Fruit fly (Drosophila melanogaster) whole organism, embryonic: ENCODE measurements around the gene CG31041.

Experiments used
- Bgb ChIP-seq: fragments of 200-800 bp; sonication (Bioruptor generic); IDR thresholded peaks from 2 replicates; pipeline ENCODE4 v1.3.6; 2022; ENCODE audit warnings: missing biosample characterization, missing genetic modification characterization; ENCODE audit not compliant: partially characterized antibody
- C15 ChIP-seq: fragments of 200-800 bp; sonication (Bioruptor generic); IDR thresholded peaks from 3 replicates; pipeline ENCODE4 v1.3.6; 2022; ENCODE audit warnings: missing biosample characterization, missing genetic modification characterization
- CG10462 ChIP-seq: fragments of 200-800 bp; sonication (Bioruptor generic); optimal IDR thresholded peaks from 2 replicates; lab custom pipeline; 2016; ENCODE audit warnings: missing biosample characterization, missing genetic modification characterization
- CG10543 ChIP-seq: fragments of 200-800 bp; sonication (Bioruptor generic); optimal IDR thresholded peaks from 3 replicates; lab custom pipeline; 2017; ENCODE audit warnings: missing biosample characterization, mild to moderate bottlenecking, missing genetic modification characterization, moderate library complexity
- CG11723 ChIP-seq: fragments of 200-800 bp; sonication (Bioruptor generic); optimal IDR thresholded peaks from 2 replicates; lab custom pipeline; 2017; ENCODE audit warnings: missing biosample characterization, mild to moderate bottlenecking, missing genetic modification characterization
- CG12104 ChIP-seq: fragments of 200-800 bp; sonication (Bioruptor generic); optimal IDR thresholded peaks from 3 replicates; lab custom pipeline; 2016; ENCODE audit warnings: missing biosample characterization, missing genetic modification characterization
- CG14014 ChIP-seq: fragments of 200-800 bp; sonication (Bioruptor generic); IDR thresholded peaks from 2 replicates; pipeline ENCODE4 v1.3.6; 2022; ENCODE audit warnings: missing biosample characterization, missing genetic modification characterization
- CG15269 ChIP-seq: fragments of 200-800 bp; sonication (Bioruptor generic); optimal IDR thresholded peaks from 2 replicates; lab custom pipeline; 2018; ENCODE audit warnings: missing biosample characterization, mild to moderate bottlenecking, missing genetic modification characterization, moderate library complexity
- CG15479 ChIP-seq: fragments of 200-800 bp; sonication (Bioruptor generic); optimal IDR thresholded peaks from 3 replicates; lab custom pipeline; 2019; ENCODE audit warnings: missing biosample characterization, mild to moderate bottlenecking, missing genetic modification characterization, moderate library complexity
- CG15514 ChIP-seq: fragments of 200-800 bp; sonication (Bioruptor generic); optimal IDR thresholded peaks from 3 replicates; lab custom pipeline; 2017; ENCODE audit warnings: missing biosample characterization, missing genetic modification characterization, mild to moderate bottlenecking, moderate library complexity, missing genetic modification reagents
- CG17359 ChIP-seq: fragments of 200-800 bp; sonication (Bioruptor generic); optimal IDR thresholded peaks from 3 replicates; lab custom pipeline; 2018; ENCODE audit warnings: missing biosample characterization, mild to moderate bottlenecking, missing genetic modification characterization, moderate library complexity
- CG18599 ChIP-seq: fragments of 200-800 bp; sonication (Bioruptor generic); optimal IDR thresholded peaks from 3 replicates; lab custom pipeline; 2017; ENCODE audit warnings: missing biosample characterization, missing genetic modification characterization, mild to moderate bottlenecking, moderate library complexity, missing genetic modification reagents
- CG31441 ChIP-seq: fragments of 200-800 bp; sonication (Bioruptor generic); IDR thresholded peaks from 2 replicates; pipeline ENCODE4 v1.3.6; 2022; ENCODE audit warnings: missing biosample characterization, missing genetic modification characterization
- CG34422 ChIP-seq: fragments of 200-800 bp; sonication (Bioruptor generic); IDR thresholded peaks from 3 replicates; pipeline ENCODE4 v1.3.6; 2022; ENCODE audit warnings: missing biosample characterization, missing genetic modification characterization
- CG3726 ChIP-seq: fragments of 200-800 bp; sonication (Bioruptor generic); IDR thresholded peaks from 3 replicates; pipeline ENCODE4, ENCODE4 v1.3.6; 2022; ENCODE audit warnings: missing biosample characterization, missing genetic modification characterization
- CG4854 ChIP-seq: fragments of 200-800 bp; sonication (Bioruptor generic); optimal IDR thresholded peaks from 2 replicates; lab custom pipeline; 2016; ENCODE audit warnings: missing biosample characterization, missing genetic modification characterization, inconsistent platforms
- CG7786 ChIP-seq: fragments of 200-800 bp; sonication (Bioruptor generic); optimal IDR thresholded peaks from 2 replicates; lab custom pipeline; 2016; ENCODE audit warnings: missing biosample characterization, missing genetic modification characterization
- CG7987 ChIP-seq: fragments of 200-800 bp; sonication (Bioruptor generic); optimal IDR thresholded peaks from 2 replicates; lab custom pipeline; 2018; ENCODE audit warnings: missing biosample characterization, mild to moderate bottlenecking, missing genetic modification characterization, moderate library complexity
- CG8089 ChIP-seq: fragments of 200-800 bp; sonication (Bioruptor generic); optimal IDR thresholded peaks from 3 replicates; lab custom pipeline; 2016; ENCODE audit warnings: missing biosample characterization, missing genetic modification characterization
- CG8359 ChIP-seq: fragments of 200-800 bp; sonication (Bioruptor generic); optimal IDR thresholded peaks from 2 replicates; lab custom pipeline; 2017; ENCODE audit warnings: missing biosample characterization, mild to moderate bottlenecking, missing genetic modification characterization, borderline replicate concordance
- CG9609 ChIP-seq: fragments of 200-800 bp; sonication (Bioruptor generic); optimal IDR thresholded peaks from 3 replicates; lab custom pipeline; 2016; ENCODE audit warnings: missing biosample characterization, missing genetic modification characterization
- CG9932 ChIP-seq: fragments of 200-800 bp; sonication (Bioruptor generic); IDR thresholded peaks from 2 replicates; pipeline ENCODE4 v1.3.6; 2022; ENCODE audit warnings: missing biosample characterization, missing genetic modification characterization
- D ChIP-seq, 2 experiments: fragments of 200-800 bp in 1 of 2; fragments of >200 bp in 1 of 2; sonication (Bioruptor generic) in 1 of 2; optimal IDR thresholded peaks; 2 replicates in 1 of 2; 3 replicates in 1 of 2; lab custom pipeline; 2017; ENCODE audit warnings: mild to moderate bottlenecking in 1 of 2, missing biosample characterization in 1 of 2, missing genetic modification characterization in 1 of 2, missing genetic modification reagents in 1 of 2
- Dip3 ChIP-seq: fragments of 200-800 bp; sonication (Bioruptor generic); optimal IDR thresholded peaks from 3 replicates; lab custom pipeline; 2016; ENCODE audit warnings: missing biosample characterization, missing genetic modification characterization
- Drgx ChIP-seq: fragments of 200-800 bp; sonication (Bioruptor generic); IDR thresholded peaks from 2 replicates; pipeline ENCODE4 v1.3.6; 2022; ENCODE audit warnings: missing biosample characterization, missing genetic modification characterization
- Elba2 ChIP-seq: fragments of 200-800 bp; sonication (Bioruptor generic); optimal IDR thresholded peaks from 3 replicates; lab custom pipeline; 2016; ENCODE audit warnings: missing biosample characterization, missing genetic modification characterization
- NfI ChIP-seq: fragments of 200-800 bp; sonication (Bioruptor generic); optimal IDR thresholded peaks from 3 replicates; lab custom pipeline; 2018; ENCODE audit warnings: missing biosample characterization, mild to moderate bottlenecking, missing genetic modification characterization, moderate library complexity
- Scr ChIP-seq: fragments of 200-800 bp; sonication (Bioruptor generic); IDR thresholded peaks from 2 replicates; pipeline ENCODE4 v1.3.6; 2022; ENCODE audit warnings: missing biosample characterization, missing genetic modification characterization; ENCODE audit not compliant: partially characterized antibody
- Six4 ChIP-seq: fragments of 200-800 bp; sonication (Bioruptor generic); optimal IDR thresholded peaks from 2 replicates; lab custom pipeline; 2016; ENCODE audit warnings: missing biosample characterization, missing genetic modification characterization
- Usf ChIP-seq: fragments of 200-800 bp; sonication (Bioruptor generic); optimal IDR thresholded peaks from 2 replicates; lab custom pipeline; 2017; ENCODE audit warnings: missing genotype, missing biosample characterization, missing genetic modification characterization
- ap ChIP-seq: fragments of 200-800 bp; sonication (Bioruptor generic); IDR thresholded peaks from 2 replicates; pipeline ENCODE4 v1.3.6; 2022; ENCODE audit warnings: missing biosample characterization, missing genetic modification characterization
- ase ChIP-seq: fragments of 200-800 bp; sonication (Bioruptor generic); IDR thresholded peaks from 3 replicates; pipeline ENCODE4 v1.3.6; 2022; ENCODE audit warnings: missing biosample characterization, missing genetic modification characterization
- chif ChIP-seq, 2 experiments: fragments of 200-800 bp; sonication (Bioruptor generic); optimal IDR thresholded peaks; 3 replicates each; lab custom pipeline; 2016; ENCODE audit warnings: missing biosample characterization in 2 of 2, missing genetic modification characterization in 2 of 2
- dysf ChIP-seq: fragments of 200-800 bp; sonication (Bioruptor generic); IDR thresholded peaks from 3 replicates; pipeline ENCODE4 v1.3.6; 2022; ENCODE audit warnings: missing biosample characterization, missing genetic modification characterization
- gsb ChIP-seq: fragments of 200-800 bp; sonication (Bioruptor generic); IDR thresholded peaks from 2 replicates; pipeline ENCODE4 v1.3.6; 2022; ENCODE audit warnings: missing biosample characterization, missing genetic modification characterization
- jumu ChIP-seq: fragments of 200-800 bp; sonication (Bioruptor generic); optimal IDR thresholded peaks from 3 replicates; lab custom pipeline; 2016; ENCODE audit warnings: missing biosample characterization, missing genetic modification characterization
- knrl ChIP-seq: fragments of 200-800 bp; sonication (Bioruptor generic); IDR thresholded peaks from 3 replicates; pipeline ENCODE4 v1.3.6; 2022; ENCODE audit warnings: missing biosample characterization, missing genetic modification characterization; ENCODE audit not compliant: partially characterized antibody
- lbe ChIP-seq: fragments of 200-800 bp; sonication (Bioruptor generic); optimal IDR thresholded peaks from 2 replicates; lab custom pipeline; 2016; ENCODE audit warnings: missing biosample characterization, mild to moderate bottlenecking, missing genetic modification characterization
- odd ChIP-seq: fragments of 200-800 bp; sonication (Bioruptor generic); optimal IDR thresholded peaks from 2 replicates; lab custom pipeline; 2017; ENCODE audit warnings: missing biosample characterization, mild to moderate bottlenecking, missing genetic modification characterization
- onecut ChIP-seq: fragments of 200-800 bp; sonication (Bioruptor generic); IDR thresholded peaks from 2 replicates; pipeline ENCODE4 v1.3.6; 2022; ENCODE audit warnings: missing biosample characterization, missing genetic modification characterization
- repo ChIP-seq: fragments of 200-800 bp; sonication (Bioruptor generic); optimal IDR thresholded peaks from 2 replicates; lab custom pipeline; 2016; ENCODE audit warnings: missing biosample characterization, missing genetic modification characterization
- sc ChIP-seq, 3 experiments: fragments of >200 bp in 2 of 3; fragments of 200-800 bp in 1 of 3; sonication (Bioruptor generic) in 1 of 3; optimal IDR thresholded peaks; 2 replicates in 2 of 3; 3 replicates in 1 of 3; lab custom pipeline; 2017; ENCODE audit warnings: mild to moderate bottlenecking in 1 of 3, missing biosample characterization in 1 of 3, missing genetic modification characterization in 1 of 3, missing genetic modification reagents in 1 of 3
- slbo ChIP-seq: fragments of 200-800 bp; sonication (Bioruptor generic); IDR thresholded peaks from 2 replicates; pipeline ENCODE4 v1.3.6; 2022; ENCODE audit warnings: missing biosample characterization, missing genetic modification characterization
- slp2 ChIP-seq: fragments of 200-800 bp; sonication (Bioruptor generic); optimal IDR thresholded peaks from 2 replicates; lab custom pipeline; 2016; ENCODE audit warnings: missing biosample characterization, missing genetic modification characterization
- ssp ChIP-seq: fragments of 200-800 bp; sonication (Bioruptor generic); IDR thresholded peaks from 2 replicates; pipeline ENCODE4 v1.3.6; 2022; ENCODE audit warnings: missing biosample characterization, missing genetic modification characterization
- tgo ChIP-seq: fragments of 200-800 bp; sonication (Bioruptor generic); IDR thresholded peaks from 3 replicates; pipeline ENCODE4 v1.3.6; 2022; ENCODE audit warnings: missing biosample characterization, missing genetic modification characterization
- trh ChIP-seq: fragments of 200-800 bp; sonication (Bioruptor generic); optimal IDR thresholded peaks from 2 replicates; lab custom pipeline; 2016; ENCODE audit warnings: missing biosample characterization, missing genetic modification characterization
- twi ChIP-seq: fragments of 200-800 bp; optimal IDR thresholded peaks from 2 replicates; lab custom pipeline; 2019; ENCODE audit warnings: missing biosample characterization, mild to moderate bottlenecking, missing genetic modification characterization, moderate library complexity

Gene CG31041

DNA sequence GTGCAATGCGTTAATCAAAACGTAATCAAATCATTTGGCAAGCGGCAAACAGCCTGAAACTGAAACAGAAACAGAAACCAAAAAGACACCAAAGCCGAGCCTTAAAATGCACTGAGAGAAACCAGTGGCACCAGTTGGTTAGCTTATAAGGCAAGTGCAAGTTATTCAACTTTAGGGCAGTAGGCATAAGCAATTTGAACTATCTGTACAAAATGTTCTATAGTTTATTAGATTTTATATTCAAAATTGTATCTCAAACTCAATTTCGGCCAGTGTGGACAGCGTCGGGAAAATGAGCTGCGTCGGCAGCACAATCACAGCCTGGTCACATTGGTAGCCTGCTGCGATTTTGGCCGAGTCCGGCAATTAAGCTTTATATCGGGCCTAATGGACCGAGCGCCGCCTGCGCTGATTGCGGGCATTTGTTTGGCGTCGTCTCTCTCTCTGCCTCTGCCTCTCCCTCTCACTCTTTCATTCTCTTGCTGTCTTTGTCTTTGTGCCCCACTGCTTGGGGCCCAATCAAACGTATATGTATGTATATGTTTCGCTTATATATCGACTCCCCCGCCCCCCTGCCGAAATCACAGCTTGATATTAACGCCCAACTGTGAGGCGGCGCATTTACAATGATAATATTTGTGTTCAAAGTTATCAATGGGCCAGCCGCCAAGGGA, 23.6 kb downstream of the CG31041 start (continued):
- TF ChIP-seq CG8089 (GFP tag; lab: Kevin White, UChicago) (peak; percentile 31), Usf (peak; percentile 14), ap (GFP tag; lab: Robert Waterston, UW) (peak; percentile 56; the same call in 1 of the 2 replicates), CG15479 (no peak), repo (GFP tag; lab: Kevin White, UChicago) (peak; percentile 35), tgo (peak; percentile 60), CG15269 (tag; lab: Kevin White, UChicago) (no peak), ssp (peak; percentile 63), sc (optimal IDR thresholded peaks at IDR 0.05; lab: Kevin White, UChicago) (no peak), sc (GFP tag; optimal IDR thresholded peaks at IDR 0.05; lab: Kevin White, UChicago) (peak; percentile 38), slp2 (GFP tag; lab: Kevin White, UChicago) (peak; percentile 31), CG7786 (GFP tag; lab: Kevin White, UChicago) (peak; percentile 1), odd (GFP tag; lab: Kevin White, UChicago) (peak; percentile 10), twi (tag; lab: Kevin White, UChicago) (peak; percentile 37), CG11723 (GFP tag; lab: Kevin White, UChicago) (peak; percentile 43), CG15514 (no peak), Dip3 (GFP tag; lab: Kevin White, UChicago) (no peak), knrl (no peak), CG17359 (tag; lab: Kevin White, UChicago) (peak; percentile 74), CG3726 (GFP tag; lab: Robert Waterston, UW) (peak; percentile 71; the same call in 2 of the 3 replicates), slbo (GFP tag; lab: Robert Waterston, UW) (peak; percentile 68), onecut (GFP tag; lab: Robert Waterston, UW) (peak; percentile 64), Drgx (GFP tag; lab: Robert Waterston, UW) (peak; percentile 74), CG18599 (peak; percentile 57), dysf (GFP tag; lab: Robert Waterston, UW) (peak; percentile 63), CG4854 (peak; percentile 29), Six4 (peak; percentile 43), D (optimal IDR thresholded peaks at IDR 0.05; lab: Kevin White, UChicago) (no peak), D (GFP tag; optimal IDR thresholded peaks at IDR 0.05; lab: Kevin White, UChicago) (peak; percentile 68), C15 (no peak), chif (GFP tag; optimal IDR thresholded peaks at IDR 0.05; lab: Kevin White, UChicago) (peak; percentile 69 to 71), CG8359 (peak; percentile 44), Bgb (0 out of 2 replicates have a peak, but pooled peaks have one; percentile 12), CG10462 (GFP tag; lab: Kevin White, UChicago) (peak; percentile 28), CG9609 (GFP tag; lab: Kevin White, UChicago) (peak; percentile 48), jumu (GFP tag; lab: Kevin White, UChicago) (peak; percentile 67), Elba2 (GFP tag; lab: Kevin White, UChicago) (peak; percentile 46), trh (GFP tag; lab: Kevin White, UChicago) (peak; percentile 18), CG34422 (peak; percentile 72; the same call in 2 of the 3 replicates), CG12104 (GFP tag; lab: Kevin White, UChicago) (no peak), CG14014 (GFP tag; lab: Robert Waterston, UW) (peak; percentile 65), Scr (GFP tag; lab: Robert Waterston, UW) (no peak), gsb (0 out of 2 replicates have a peak, but pooled peaks have one; percentile 29), CG31441 (GFP tag; lab: Robert Waterston, UW) (peak; percentile 67; the same call in 1 of the 2 replicates), ase (GFP tag; lab: Robert Waterston, UW) (peak; percentile 44; the same call in 1 of the 3 replicates), CG10543 (no peak), CG7987 (no peak), NfI (GFP tag; lab: Kevin White, UChicago) (peak; percentile 52), lbe (peak; percentile 36), CG9932 (GFP tag; lab: Robert Waterston, UW) (peak; percentile 28; the same call in 1 of the 2 replicates)
